Fruit fly (Drosophila melanogaster): ENCODE measurements around the gene GMF.

DNA sequence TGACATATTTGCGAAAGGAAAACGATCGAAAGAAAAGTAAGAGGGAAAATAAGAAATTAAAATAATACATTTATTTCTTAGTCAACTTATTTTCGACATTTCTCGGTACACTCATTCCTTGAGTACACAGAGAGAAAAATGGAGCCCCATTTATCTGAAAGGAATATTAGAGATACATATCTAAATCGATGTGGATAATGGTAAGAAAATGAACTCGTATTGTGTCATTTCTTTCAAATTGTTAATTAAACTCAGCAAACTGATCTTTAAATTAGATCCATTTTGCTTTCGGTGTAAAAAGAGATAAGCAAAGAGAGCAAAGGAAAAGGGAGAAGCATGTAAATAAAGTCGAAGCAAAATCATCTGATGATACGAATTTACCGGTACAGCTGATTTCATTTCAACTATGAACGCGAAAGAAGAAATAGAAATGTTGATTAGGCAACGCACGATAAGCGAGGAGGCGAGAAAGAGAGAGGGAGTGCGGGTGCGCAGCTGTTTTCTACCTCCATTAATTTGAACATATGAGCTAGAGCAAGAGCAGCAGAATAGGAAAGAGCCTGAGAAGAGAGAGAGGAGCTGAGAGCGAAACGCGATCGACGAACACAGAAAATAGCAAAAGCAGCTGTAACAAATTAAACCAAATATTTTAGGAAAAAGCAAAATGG lies 16.9 kb downstream of the GMF start:
- TF ChIP-seq CG8119 (GFP tag; IDR thresholded peaks at IDR 0.05) (no peak), dsx (GFP tag; optimal IDR thresholded peaks at IDR 0.05; ENCODE audit: poor library complexity, severe bottlenecking) (peak; percentile 75), Sox102F (GFP tag; optimal IDR thresholded peaks at IDR 0.05) (peak; percentile 93), CG4318 (GFP tag; optimal IDR thresholded peaks at IDR 0.05) (peak; percentile 63), lz (GFP tag; optimal IDR thresholded peaks at IDR 0.05) (peak; percentile 90), Ets96B (tag; optimal IDR thresholded peaks at IDR 0.05) (peak; percentile 86), CG31627 (GFP tag; optimal IDR thresholded peaks at IDR 0.05) (peak; percentile 94), esn (GFP tag; optimal IDR thresholded peaks at IDR 0.05) (peak; percentile 94), CG7368 (GFP tag; optimal IDR thresholded peaks at IDR 0.05) (peak; percentile 93), CG8319 (GFP tag; optimal IDR thresholded peaks at IDR 0.05) (peak; percentile 77), svp (GFP tag) (peak; percentile 95), CG6854 (GFP tag; optimal IDR thresholded peaks at IDR 0.05) (peak; percentile 55), Eip93F (GFP tag; optimal IDR thresholded peaks at IDR 0.05) (peak; percentile 82), Hr39 (GFP tag; optimal IDR thresholded peaks at IDR 0.05) (peak; percentile 94)

All from whole organism, prepupa.